Fruit fly (Drosophila melanogaster): ENCODE measurements around the gene Pka-R1.

DNA sequence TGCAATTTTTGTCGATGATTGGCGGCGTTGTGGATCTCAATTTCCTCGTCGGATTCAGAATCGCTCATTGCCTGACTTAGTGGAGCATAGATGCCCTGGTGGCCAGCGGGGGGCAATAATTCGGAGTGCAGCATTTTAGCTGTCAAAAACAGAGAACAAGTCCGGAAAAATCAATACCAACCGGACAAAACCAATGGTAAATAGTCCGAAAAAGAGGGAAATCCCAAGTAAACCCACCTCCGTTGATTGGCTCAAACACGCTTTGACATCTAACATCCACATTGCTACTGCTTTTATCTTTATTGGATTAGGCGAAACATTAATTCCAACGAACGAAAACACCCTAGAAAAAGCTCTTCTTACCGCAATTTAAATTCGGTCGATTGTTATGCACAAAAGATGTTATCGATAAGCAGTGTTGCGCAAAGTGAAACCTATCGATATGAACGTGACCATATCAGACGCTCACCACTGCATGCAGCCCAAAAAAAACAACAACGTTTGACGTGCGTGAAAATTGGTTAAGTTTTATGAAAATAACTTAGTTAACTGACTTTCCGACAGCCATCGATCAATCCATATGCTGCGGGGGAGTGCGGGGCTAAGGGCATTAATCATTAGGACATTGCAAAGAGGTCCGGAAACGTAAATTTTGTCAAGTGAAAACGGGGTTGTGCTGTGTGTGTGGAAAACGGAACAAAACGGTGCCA lies at the start of gene Pka-R1, which contains the start of gene CG3618:
- TF ChIP-seq cic (GFP tag; optimal IDR thresholded peaks at IDR 0.05) (peak; percentile 28), kay (GFP tag; ENCODE audit: borderline replicate concordance) (no peak), CG12768 (GFP tag; optimal IDR thresholded peaks at IDR 0.05) (peak; percentile 11), pad (GFP tag; optimal IDR thresholded peaks at IDR 0.05) (peak; percentile 56), CG33017 (tag; optimal IDR thresholded peaks at IDR 0.05) (peak; percentile 17), CG7045 (GFP tag; optimal IDR thresholded peaks at IDR 0.05) (no peak)
